Worm (Caenorhabditis elegans) whole organism, L2 larva: ENCODE data around the gene erl-1.
"Not testable (repeated sequence)": the region's sequence is repeated elsewhere in the genome, so short reads cannot be mapped to it uniquely, and the experiment has no call there.

Experiments
- C34F6.9 ChIP-seq: fragments of 150-350 bp; optimal IDR thresholded peaks from 2 replicates; lab custom pipeline; 2014; ENCODE audit warnings: missing biosample characterization, missing genetic modification characterization
- F13H6.1 ChIP-seq: sonication (generic microtip); optimal IDR thresholded peaks from 2 replicates; lab custom pipeline; 2016; ENCODE audit warnings: missing genetic modification characterization, missing compliant biosample characterization
- Y55F3AM.14 ChIP-seq: fragments of 200-800 bp; sonication (Bioruptor generic); optimal IDR thresholded peaks from 2 replicates; lab custom pipeline; 2018; ENCODE audit warnings: mild to moderate bottlenecking, missing genetic modification characterization, missing compliant biosample characterization
- alr-1 ChIP-seq: fragments of 150-350 bp; optimal IDR thresholded peaks from 2 replicates; lab custom pipeline; 2014; ENCODE audit warnings: missing biosample characterization, missing genetic modification characterization
- ama-1 ChIP-seq: fragments of 150-350 bp; optimal IDR thresholded peaks from 2 replicates; lab custom pipeline; 2018; ENCODE audit warnings: inconsistent platforms
- ceh-16 ChIP-seq: fragments of 150-350 bp; optimal IDR thresholded peaks from 2 replicates; lab custom pipeline; 2014; ENCODE audit warnings: missing biosample characterization, missing genetic modification characterization
- dmd-4 ChIP-seq: sonication (generic microtip); optimal IDR thresholded peaks from 2 replicates; lab custom pipeline; 2017; ENCODE audit warnings: missing biosample characterization, missing genetic modification characterization
- elt-1 ChIP-seq: fragments of 150-350 bp; optimal IDR thresholded peaks from 2 replicates; lab custom pipeline; 2014; ENCODE audit warnings: missing biosample characterization, missing genetic modification characterization
- elt-3 ChIP-seq: sonication (generic microtip); optimal IDR thresholded peaks from 2 replicates; lab custom pipeline; 2017; ENCODE audit warnings: missing biosample characterization, missing genetic modification characterization
- fos-1 ChIP-seq: fragments of 150-350 bp; optimal IDR thresholded peaks from 2 replicates; lab custom pipeline; 2014; ENCODE audit warnings: missing biosample characterization, missing genetic modification characterization
- gmeb-1 ChIP-seq: fragments of 150-350 bp; optimal IDR thresholded peaks from 2 replicates; lab custom pipeline; 2014; ENCODE audit warnings: missing biosample characterization, missing genetic modification characterization
- lin-11 ChIP-seq: fragments of 150-350 bp; sonication (generic microtip); optimal IDR thresholded peaks from 2 replicates; lab custom pipeline; 2014; ENCODE audit warnings: missing biosample characterization, missing genetic modification characterization, inconsistent platforms, mixed read lengths
- lin-13 ChIP-seq: fragments of 150-350 bp; optimal IDR thresholded peaks from 2 replicates; lab custom pipeline; 2014; ENCODE audit warnings: missing biosample characterization, missing genetic modification reagents, missing genetic modification characterization
- lin-39 ChIP-seq: fragments of 150-350 bp; optimal IDR thresholded peaks from 2 replicates; lab custom pipeline; 2014; ENCODE audit warnings: missing biosample characterization, missing genetic modification reagents, missing genetic modification characterization
- lsy-2 ChIP-seq, 2 experiments: fragments of 150-350 bp in 1 of 2; sonication (generic microtip) in 1 of 2; optimal IDR thresholded peaks; 2 replicates each; lab custom pipeline; 2014 to 2017; ENCODE audit warnings: missing biosample characterization in 2 of 2, missing genetic modification characterization in 2 of 2
- mab-5 ChIP-seq: fragments of 150-350 bp; optimal IDR thresholded peaks from 2 replicates; lab custom pipeline; 2014; ENCODE audit warnings: missing biosample characterization, missing genetic modification characterization
- mbf-1 ChIP-seq: sonication (generic microtip); optimal IDR thresholded peaks from 2 replicates; lab custom pipeline; 2017; ENCODE audit warnings: missing biosample characterization, missing genetic modification characterization
- mdl-1 ChIP-seq, 2 experiments: fragments of 150-350 bp in 1 of 2; sonication (generic microtip) in 1 of 2; optimal IDR thresholded peaks; 2 replicates each; lab custom pipeline; 2017; ENCODE audit warnings: missing biosample characterization in 2 of 2, missing genetic modification characterization in 2 of 2
- nhr-10 ChIP-seq: sonication (generic microtip); optimal IDR thresholded peaks from 2 replicates; lab custom pipeline; 2017; ENCODE audit warnings: missing biosample characterization, missing genetic modification characterization
- nhr-129 ChIP-seq: fragments of 150-350 bp; optimal IDR thresholded peaks from 2 replicates; lab custom pipeline; 2014; ENCODE audit warnings: missing biosample characterization, missing genetic modification characterization
- nhr-21 ChIP-seq: fragments of 150-350 bp; optimal IDR thresholded peaks from 2 replicates; lab custom pipeline; 2014; ENCODE audit warnings: missing biosample characterization, missing genetic modification characterization
- nhr-23 ChIP-seq: fragments of 150-350 bp; optimal IDR thresholded peaks from 2 replicates; lab custom pipeline; 2014; ENCODE audit warnings: missing biosample characterization, missing genetic modification reagents, missing genetic modification characterization
- nhr-237 ChIP-seq: fragments of 150-350 bp; optimal IDR thresholded peaks from 2 replicates; lab custom pipeline; 2014; ENCODE audit warnings: missing biosample characterization, missing genetic modification characterization
- nhr-25 ChIP-seq: fragments of 150-350 bp; sonication (generic microtip); optimal IDR thresholded peaks from 3 replicates; lab custom pipeline; 2014; ENCODE audit warnings: missing biosample characterization, missing genetic modification characterization
- nhr-6 ChIP-seq: fragments of 150-350 bp; optimal IDR thresholded peaks from 2 replicates; lab custom pipeline; 2014; ENCODE audit warnings: missing biosample characterization, missing genetic modification characterization
- sma-3 ChIP-seq: sonication (generic microtip); optimal IDR thresholded peaks from 2 replicates; lab custom pipeline; 2016; ENCODE audit warnings: missing genetic modification reagents, missing genetic modification characterization, missing compliant biosample characterization
- sma-9 ChIP-seq, 2 experiments: fragments of 150-350 bp in 1 of 2; sonication (generic microtip) in 1 of 2; optimal IDR thresholded peaks; 2 replicates each; lab custom pipeline; 2014 to 2016; ENCODE audit warnings: missing genetic modification characterization in 2 of 2, mild to moderate bottlenecking in 1 of 2, missing biosample characterization in 1 of 2, missing compliant biosample characterization in 1 of 2, missing genetic modification reagents in 1 of 2, moderate library complexity in 1 of 2
- snpc-4 ChIP-seq: fragments of 150-350 bp; optimal IDR thresholded peaks from 2 replicates; lab custom pipeline; 2014; ENCODE audit warnings: missing biosample characterization, missing genetic modification characterization
- unc-55 ChIP-seq: fragments of 150-350 bp; sonication (generic microtip); optimal IDR thresholded peaks from 3 replicates; lab custom pipeline; 2014; ENCODE audit warnings: missing biosample characterization, missing genetic modification reagents, missing genetic modification characterization
- ztf-4 ChIP-seq: fragments of 150-350 bp; optimal IDR thresholded peaks from 2 replicates; lab custom pipeline; 2014; ENCODE audit warnings: missing biosample characterization, missing genetic modification characterization

erl-1 gene

DNA sequence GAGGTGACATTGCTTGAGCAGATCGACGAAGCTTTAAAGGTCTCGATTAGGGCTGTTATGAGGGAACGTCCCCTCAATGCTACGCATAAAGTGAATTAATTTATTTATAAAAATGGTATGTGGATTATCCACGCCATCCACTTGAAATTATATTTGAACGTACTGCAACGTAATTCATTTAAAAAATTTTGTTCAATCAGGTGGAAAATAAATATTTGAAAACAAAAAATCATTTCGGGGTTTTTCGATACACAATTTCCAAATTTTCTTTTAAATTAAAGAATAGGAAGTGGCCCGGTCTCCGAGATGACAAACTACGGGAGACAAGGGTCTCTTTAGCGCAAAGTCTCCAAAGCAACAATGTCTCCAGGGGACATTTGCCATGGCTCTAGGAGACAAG is 23.9 kb downstream of the erl-1 start, which contains the start of gene oac-58:
TSS of gene oac-58 (minus strand) at position 101 of the 400 bp plus-strand sequence.
- TF ChIP-seq sma-9 (GFP tag; optimal IDR thresholded peaks at IDR 0.05; lab: Kevin White, UChicago): no peak
- no peak for TF ChIP-seq sma-9 (tag; optimal IDR thresholded peaks at IDR 0.05; lab: Kevin White, UChicago)
- TF ChIP-seq Y55F3AM.14 (GFP tag; lab: Kevin White, UChicago): no peak
- no peak for TF ChIP-seq fos-1 (tag; lab: Kevin White, UChicago)
- TF ChIP-seq dmd-4 (tag; lab: Kevin White, UChicago): no peak
- TF ChIP-seq mbf-1 (tag; lab: Kevin White, UChicago): no peak
- TF ChIP-seq lin-39 (tag; lab: Kevin White, UChicago): no peak
- no peak for TF ChIP-seq ztf-4 (tag; lab: Kevin White, UChicago)
- no peak for TF ChIP-seq elt-3 (tag; lab: Kevin White, UChicago)

ce11 chrIV:12326932-12327331 is 39.2 kb downstream of the erl-1 start, which contains the start of gene F19B6.3:
Gene F19B6.3, plus strand, starts transcription at chrIV:12327232.
- TF ChIP-seq alr-1; ztf-4 (tag; lab: Kevin White, UChicago); ceh-16 (tag; lab: Kevin White, UChicago): not testable (repeated sequence)

DNA sequence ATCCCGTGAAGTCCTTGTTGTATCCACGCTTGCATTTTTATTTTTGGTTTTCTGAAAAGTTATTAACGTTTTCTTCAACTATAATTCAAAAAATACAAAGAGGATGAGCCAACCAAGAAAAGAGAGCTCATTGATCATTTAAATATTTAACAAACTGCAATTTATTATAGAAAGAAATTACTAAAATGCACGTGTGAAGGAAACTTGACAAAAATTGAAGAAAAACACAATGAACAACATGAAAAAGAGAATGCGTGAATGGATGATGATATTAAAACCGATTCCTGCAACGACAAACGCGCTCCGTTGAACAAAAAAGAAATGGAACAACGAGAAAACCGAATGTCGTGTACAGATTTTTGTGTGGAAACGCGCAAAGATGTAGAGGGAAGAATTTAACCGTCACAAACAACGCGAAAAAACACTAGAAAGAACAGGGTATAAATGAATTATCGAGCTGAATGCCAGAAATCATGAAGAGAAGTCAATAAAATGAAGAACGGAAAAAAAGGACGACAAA is 43.2 kb downstream of the erl-1 start, which contains the start of gene ufd-1:
TSS of gene ufd-1 (minus strand) at position 51 of the 520 bp plus-strand sequence.
- no peak for TF ChIP-seq nhr-21 (tag; lab: Kevin White, UChicago)
- TF ChIP-seq unc-55 (GFP tag; lab: Kevin White, UChicago): peak; percentile 1
- no peak for TF ChIP-seq dmd-4 (tag; lab: Kevin White, UChicago)
- TF ChIP-seq nhr-129 (tag; lab: Kevin White, UChicago): peak; percentile 47
- no peak for TF ChIP-seq elt-1 (tag; lab: Kevin White, UChicago)
- peak; percentile 0 for TF ChIP-seq fos-1 (tag; lab: Kevin White, UChicago)
- TF ChIP-seq lsy-2 (tag; optimal IDR thresholded peaks at IDR 0.05; lab: Kevin White, UChicago): peak in 1 of 2 experiments; percentile 16
- TF ChIP-seq nhr-237 (tag; lab: Kevin White, UChicago): no peak
- no peak for TF ChIP-seq mab-5 (tag; lab: Kevin White, UChicago)
- TF ChIP-seq nhr-6 (tag; lab: Kevin White, UChicago): no peak
- TF ChIP-seq, all 48 proteins: peak for 4

DNA sequence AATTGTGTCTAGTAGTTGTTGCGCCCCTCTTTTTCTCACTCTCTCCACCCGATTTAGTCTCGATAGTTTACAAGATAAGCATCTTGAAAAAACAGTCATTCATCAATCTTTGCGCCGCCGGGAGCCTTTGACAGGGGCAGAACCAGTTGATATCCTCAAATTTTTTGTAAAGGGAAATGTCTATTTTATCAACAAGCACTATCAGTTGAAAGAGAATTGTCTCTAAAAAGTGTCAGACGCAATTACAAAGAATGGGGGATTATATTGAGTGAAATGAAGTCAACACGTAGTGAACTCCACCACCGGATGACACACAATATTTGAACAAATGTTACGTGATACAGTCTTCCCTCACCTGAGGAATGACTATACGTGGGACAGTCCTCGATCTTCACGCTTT is 46.4 kb downstream of the erl-1 start:
- TF ChIP-seq ama-1 (lab: Kevin White, UChicago): no peak
- TF ChIP-seq elt-1 (tag; lab: Kevin White, UChicago): no peak
- no peak for TF ChIP-seq lin-11 (tag; lab: Kevin White, UChicago)
- no peak for TF ChIP-seq snpc-4 (tag; lab: Kevin White, UChicago)
- TF ChIP-seq gmeb-1 (tag; lab: Kevin White, UChicago): no peak
- no peak for TF ChIP-seq nhr-23 (tag; lab: Kevin White, UChicago)

DNA sequence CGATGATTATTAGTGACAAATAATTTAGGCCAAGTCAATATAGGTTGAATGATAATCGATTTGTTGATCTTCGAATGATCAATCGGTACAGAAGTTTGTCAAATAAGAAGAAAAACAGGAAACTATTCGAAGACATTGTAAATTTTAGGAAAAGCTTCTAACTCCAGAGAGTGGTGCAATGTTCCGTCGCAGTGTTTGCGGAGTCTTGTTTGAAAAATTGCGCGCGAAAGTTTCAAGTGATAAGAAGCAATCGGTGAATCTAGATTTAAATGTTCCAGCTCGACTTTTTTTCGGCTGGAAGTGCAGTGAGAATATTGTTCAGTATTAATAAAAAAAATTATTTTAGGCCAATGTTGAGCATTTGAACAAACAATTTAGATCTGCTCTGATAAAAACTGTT is 47.0 kb downstream of the erl-1 start:
- peak; percentile 65 for TF ChIP-seq gmeb-1 (tag; lab: Kevin White, UChicago)
- peak in 1 of 2 experiments; percentile 46 for TF ChIP-seq lsy-2 (tag; optimal IDR thresholded peaks at IDR 0.05; lab: Kevin White, UChicago)
- TF ChIP-seq lin-13: no peak
- peak; percentile 17 for TF ChIP-seq nhr-129 (tag; lab: Kevin White, UChicago)
- TF ChIP-seq unc-55 (GFP tag; lab: Kevin White, UChicago): peak; percentile 34

DNA sequence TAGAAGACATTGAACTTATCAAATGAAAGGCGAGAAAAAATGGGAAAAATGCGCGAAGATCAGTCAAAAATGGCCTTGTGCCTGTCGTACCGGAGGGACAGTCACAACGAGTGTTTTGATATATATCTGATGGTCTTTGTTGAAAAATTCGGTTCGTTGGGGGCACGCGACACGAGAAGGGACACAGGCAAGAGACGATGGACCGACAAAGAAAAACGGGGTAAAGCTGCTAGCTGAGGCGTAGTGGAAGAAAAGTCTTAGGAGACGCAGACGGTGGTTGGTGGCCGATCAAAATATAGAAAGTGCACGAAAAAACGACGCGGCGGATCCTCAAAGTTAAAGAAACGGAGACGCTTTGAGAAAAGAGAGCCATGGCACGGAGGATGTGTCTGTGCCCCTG is 47.5 kb downstream of the erl-1 start:
- peak; percentile 17 for TF ChIP-seq C34F6.9
- peak; percentile 90 for TF ChIP-seq nhr-129 (tag; lab: Kevin White, UChicago)
- peak; percentile 24 for TF ChIP-seq lin-11 (tag; lab: Kevin White, UChicago)
- peak in 1 of 2 experiments; percentile 22 for TF ChIP-seq mdl-1 (tag; optimal IDR thresholded peaks at IDR 0.05; lab: Kevin White, UChicago)
- no peak for TF ChIP-seq dmd-4 (tag; lab: Kevin White, UChicago)
- TF ChIP-seq mbf-1 (tag; lab: Kevin White, UChicago): no peak
- no peak for TF ChIP-seq nhr-10 (tag; lab: Kevin White, UChicago)
- TF ChIP-seq lsy-2 (tag; optimal IDR thresholded peaks at IDR 0.05; lab: Kevin White, UChicago): peak in 1 of 2 experiments; percentile 2
- TF ChIP-seq sma-9 (GFP tag; optimal IDR thresholded peaks at IDR 0.05; lab: Kevin White, UChicago): peak; percentile 43
- TF ChIP-seq sma-9 (tag; optimal IDR thresholded peaks at IDR 0.05; lab: Kevin White, UChicago): no peak
- TF ChIP-seq sma-3 (GFP tag; lab: Kevin White, UChicago): no peak
- peak; percentile 28 for TF ChIP-seq nhr-25
- peak; percentile 54 for TF ChIP-seq F13H6.1 (tag; lab: Kevin White, UChicago)
- TF ChIP-seq unc-55 (GFP tag; lab: Kevin White, UChicago): peak; percentile 39
- TF ChIP-seq, all 48 proteins: peak for 9
